Worm (Caenorhabditis elegans): ENCODE data around the gene glb-6.

ce11 chrV:5620040-5620439, 49.7 kb upstream of the glb-6 start, which contains the start of gene memb-2:
- TF ChIP-seq sox-2 (GFP tag; IDR thresholded peaks at IDR 0.05) (no peak), ama-1 (optimal IDR thresholded peaks at IDR 0.05) (no peak), K02D7.2 (tag; optimal IDR thresholded peaks at IDR 0.05) (no peak)
